Worm (Caenorhabditis elegans) whole organism, L2 larva: ENCODE data around the gene R11G1.1.
A peak's percentile ranks its signal among the peaks of the same experiment; 100 is the strongest.

Source experiments
- C34F6.9 ChIP-seq: fragments of 150-350 bp; optimal IDR thresholded peaks from 2 replicates; lab custom pipeline; 2014; ENCODE audit warnings: missing biosample characterization, missing genetic modification characterization
- F13H6.1 ChIP-seq: sonication (generic microtip); optimal IDR thresholded peaks from 2 replicates; lab custom pipeline; 2016; ENCODE audit warnings: missing genetic modification characterization, missing compliant biosample characterization
- R02D3.7 ChIP-seq: fragments of 150-350 bp; optimal IDR thresholded peaks from 2 replicates; lab custom pipeline; 2014; ENCODE audit warnings: missing biosample characterization, missing genetic modification characterization
- Y55F3AM.14 ChIP-seq: fragments of 200-800 bp; sonication (Bioruptor generic); optimal IDR thresholded peaks from 2 replicates; lab custom pipeline; 2018; ENCODE audit warnings: mild to moderate bottlenecking, missing genetic modification characterization, missing compliant biosample characterization
- ZK546.5 ChIP-seq: sonication (generic microtip); optimal IDR thresholded peaks from 2 replicates; lab custom pipeline; 2017; ENCODE audit warnings: missing biosample characterization, missing genetic modification characterization
- alr-1 ChIP-seq: fragments of 150-350 bp; optimal IDR thresholded peaks from 2 replicates; lab custom pipeline; 2014; ENCODE audit warnings: missing biosample characterization, missing genetic modification characterization
- aly-2 ChIP-seq: fragments of 150-350 bp; optimal IDR thresholded peaks from 2 replicates; lab custom pipeline; 2014; ENCODE audit warnings: missing biosample characterization, missing genetic modification characterization
- ama-1 ChIP-seq: fragments of 150-350 bp; optimal IDR thresholded peaks from 2 replicates; lab custom pipeline; 2018; ENCODE audit warnings: inconsistent platforms
- blmp-1 ChIP-seq: sonication (generic microtip); optimal IDR thresholded peaks from 2 replicates; lab custom pipeline; 2017; ENCODE audit warnings: missing genetic modification characterization, mild to moderate bottlenecking, missing compliant biosample characterization, antibody characterized with exemption, moderate library complexity; ENCODE audit not compliant: insufficient read depth
- ceh-16 ChIP-seq: fragments of 150-350 bp; optimal IDR thresholded peaks from 2 replicates; lab custom pipeline; 2014; ENCODE audit warnings: missing biosample characterization, missing genetic modification characterization
- ceh-82 ChIP-seq: fragments of 150-350 bp; optimal IDR thresholded peaks from 2 replicates; lab custom pipeline; 2014; ENCODE audit warnings: missing biosample characterization, missing genetic modification characterization
- crh-2 ChIP-seq: sonication (generic microtip); optimal IDR thresholded peaks from 2 replicates; lab custom pipeline; 2017; ENCODE audit warnings: missing biosample characterization, missing genetic modification characterization
- dmd-4 ChIP-seq: sonication (generic microtip); optimal IDR thresholded peaks from 2 replicates; lab custom pipeline; 2017; ENCODE audit warnings: missing biosample characterization, missing genetic modification characterization
- egl-27 ChIP-seq: sonication (generic microtip); optimal IDR thresholded peaks from 3 replicates; lab custom pipeline; 2017; ENCODE audit warnings: missing biosample characterization, missing genetic modification reagents, missing genetic modification characterization
- elt-1 ChIP-seq: fragments of 150-350 bp; optimal IDR thresholded peaks from 2 replicates; lab custom pipeline; 2014; ENCODE audit warnings: missing biosample characterization, missing genetic modification characterization
- elt-3 ChIP-seq: sonication (generic microtip); optimal IDR thresholded peaks from 2 replicates; lab custom pipeline; 2017; ENCODE audit warnings: missing biosample characterization, missing genetic modification characterization
- fos-1 ChIP-seq: fragments of 150-350 bp; optimal IDR thresholded peaks from 2 replicates; lab custom pipeline; 2014; ENCODE audit warnings: missing biosample characterization, missing genetic modification characterization
- gmeb-1 ChIP-seq: fragments of 150-350 bp; optimal IDR thresholded peaks from 2 replicates; lab custom pipeline; 2014; ENCODE audit warnings: missing biosample characterization, missing genetic modification characterization
- lin-11 ChIP-seq: fragments of 150-350 bp; sonication (generic microtip); optimal IDR thresholded peaks from 2 replicates; lab custom pipeline; 2014; ENCODE audit warnings: missing biosample characterization, missing genetic modification characterization, inconsistent platforms, mixed read lengths
- lin-13 ChIP-seq: fragments of 150-350 bp; optimal IDR thresholded peaks from 2 replicates; lab custom pipeline; 2014; ENCODE audit warnings: missing biosample characterization, missing genetic modification reagents, missing genetic modification characterization
- lin-39 ChIP-seq: fragments of 150-350 bp; optimal IDR thresholded peaks from 2 replicates; lab custom pipeline; 2014; ENCODE audit warnings: missing biosample characterization, missing genetic modification reagents, missing genetic modification characterization
- lsy-2 ChIP-seq, 2 experiments: fragments of 150-350 bp in 1 of 2; sonication (generic microtip) in 1 of 2; optimal IDR thresholded peaks; 2 replicates each; lab custom pipeline; 2014 to 2017; ENCODE audit warnings: missing biosample characterization in 2 of 2, missing genetic modification characterization in 2 of 2
- mab-5 ChIP-seq: fragments of 150-350 bp; optimal IDR thresholded peaks from 2 replicates; lab custom pipeline; 2014; ENCODE audit warnings: missing biosample characterization, missing genetic modification characterization
- mbf-1 ChIP-seq: sonication (generic microtip); optimal IDR thresholded peaks from 2 replicates; lab custom pipeline; 2017; ENCODE audit warnings: missing biosample characterization, missing genetic modification characterization
- mdl-1 ChIP-seq, 2 experiments: fragments of 150-350 bp in 1 of 2; sonication (generic microtip) in 1 of 2; optimal IDR thresholded peaks; 2 replicates each; lab custom pipeline; 2017; ENCODE audit warnings: missing biosample characterization in 2 of 2, missing genetic modification characterization in 2 of 2
- nhr-10 ChIP-seq: sonication (generic microtip); optimal IDR thresholded peaks from 2 replicates; lab custom pipeline; 2017; ENCODE audit warnings: missing biosample characterization, missing genetic modification characterization
- nhr-11 ChIP-seq: fragments of 150-350 bp; optimal IDR thresholded peaks from 2 replicates; lab custom pipeline; 2014; ENCODE audit warnings: missing biosample characterization, missing genetic modification characterization
- nhr-12 ChIP-seq: fragments of 150-350 bp; optimal IDR thresholded peaks from 2 replicates; lab custom pipeline; 2014; ENCODE audit warnings: missing biosample characterization, missing genetic modification characterization
- nhr-129 ChIP-seq: fragments of 150-350 bp; optimal IDR thresholded peaks from 2 replicates; lab custom pipeline; 2014; ENCODE audit warnings: missing biosample characterization, missing genetic modification characterization
- nhr-21 ChIP-seq: fragments of 150-350 bp; optimal IDR thresholded peaks from 2 replicates; lab custom pipeline; 2014; ENCODE audit warnings: missing biosample characterization, missing genetic modification characterization
- nhr-23 ChIP-seq: fragments of 150-350 bp; optimal IDR thresholded peaks from 2 replicates; lab custom pipeline; 2014; ENCODE audit warnings: missing biosample characterization, missing genetic modification reagents, missing genetic modification characterization
- nhr-25 ChIP-seq: fragments of 150-350 bp; sonication (generic microtip); optimal IDR thresholded peaks from 3 replicates; lab custom pipeline; 2014; ENCODE audit warnings: missing biosample characterization, missing genetic modification characterization
- nhr-6 ChIP-seq: fragments of 150-350 bp; optimal IDR thresholded peaks from 2 replicates; lab custom pipeline; 2014; ENCODE audit warnings: missing biosample characterization, missing genetic modification characterization
- nhr-77 ChIP-seq: fragments of 150-350 bp; optimal IDR thresholded peaks from 2 replicates; lab custom pipeline; 2014; ENCODE audit warnings: missing biosample characterization, missing genetic modification characterization
- peb-1 ChIP-seq: fragments of 150-350 bp; optimal IDR thresholded peaks from 2 replicates; lab custom pipeline; 2014; ENCODE audit warnings: missing biosample characterization, missing genetic modification characterization
- sem-4 ChIP-seq: fragments of 150-350 bp; optimal IDR thresholded peaks from 2 replicates; lab custom pipeline; 2014; ENCODE audit warnings: missing biosample characterization, missing genetic modification reagents, missing genetic modification characterization
- skn-1 ChIP-seq: sonication (generic microtip); optimal IDR thresholded peaks from 2 replicates; lab custom pipeline; 2017; ENCODE audit warnings: missing biosample characterization, missing genetic modification characterization
- sma-3 ChIP-seq: sonication (generic microtip); optimal IDR thresholded peaks from 2 replicates; lab custom pipeline; 2016; ENCODE audit warnings: missing genetic modification reagents, missing genetic modification characterization, missing compliant biosample characterization
- sma-9 ChIP-seq, 2 experiments: fragments of 150-350 bp in 1 of 2; sonication (generic microtip) in 1 of 2; optimal IDR thresholded peaks; 2 replicates each; lab custom pipeline; 2014 to 2016; ENCODE audit warnings: missing genetic modification characterization in 2 of 2, mild to moderate bottlenecking in 1 of 2, missing biosample characterization in 1 of 2, missing compliant biosample characterization in 1 of 2, missing genetic modification reagents in 1 of 2, moderate library complexity in 1 of 2
- snpc-4 ChIP-seq: fragments of 150-350 bp; optimal IDR thresholded peaks from 2 replicates; lab custom pipeline; 2014; ENCODE audit warnings: missing biosample characterization, missing genetic modification characterization
- unc-39 ChIP-seq: fragments of 150-350 bp; optimal IDR thresholded peaks from 2 replicates; lab custom pipeline; 2014; ENCODE audit warnings: missing biosample characterization, missing genetic modification characterization
- unc-55 ChIP-seq: fragments of 150-350 bp; sonication (generic microtip); optimal IDR thresholded peaks from 3 replicates; lab custom pipeline; 2014; ENCODE audit warnings: missing biosample characterization, missing genetic modification reagents, missing genetic modification characterization
- unc-62 ChIP-seq: fragments of 150-350 bp; optimal IDR thresholded peaks from 2 replicates; lab custom pipeline; 2014; ENCODE audit warnings: missing biosample characterization, missing genetic modification reagents, missing genetic modification characterization
- zag-1 ChIP-seq: fragments of 150-350 bp; optimal IDR thresholded peaks from 2 replicates; lab custom pipeline; 2014; ENCODE audit warnings: missing biosample characterization, missing genetic modification characterization
- ztf-1 ChIP-seq: fragments of 200-800 bp; sonication (Bioruptor generic); conservative IDR thresholded peaks from 2 replicates; pipeline ENCODE4 v1.3.6; 2022; ENCODE audit warnings: missing genetic modification characterization, missing compliant biosample characterization
- ztf-11 ChIP-seq: sonication (generic microtip); optimal IDR thresholded peaks from 2 replicates; lab custom pipeline; 2017; ENCODE audit warnings: missing biosample characterization, missing genetic modification characterization
- ztf-4 ChIP-seq: fragments of 150-350 bp; optimal IDR thresholded peaks from 2 replicates; lab custom pipeline; 2014; ENCODE audit warnings: missing biosample characterization, missing genetic modification characterization

The R11G1.1 gene

ce11 chrX:3644796-3645195, 14.5 kb upstream of the R11G1.1 start, which contains the start of gene tmem-24:
Gene tmem-24, minus strand, starts transcription at chrX:3644896.
- TF ChIP-seq lin-11 (tag; lab: Kevin White, UChicago) (no peak), nhr-25 (tag; lab: Kevin White, UChicago) (no peak), mbf-1 (tag; lab: Kevin White, UChicago) (no peak), skn-1 (no peak), unc-55 (GFP tag; lab: Kevin White, UChicago) (no peak), aly-2 (tag; lab: Kevin White, UChicago) (no peak), elt-3 (no peak), peb-1 (tag; lab: Kevin White, UChicago) (no peak), C34F6.9 (no peak), nhr-77 (tag; lab: Kevin White, UChicago) (no peak), ceh-82 (tag; lab: Kevin White, UChicago) (no peak)

ce11 chrX:3645924-3646323, 13.4 kb upstream of the R11G1.1 start:
- TF ChIP-seq alr-1 (tag; lab: Kevin White, UChicago) (no peak), nhr-129 (tag; lab: Kevin White, UChicago) (peak; percentile 24), nhr-25 (tag; lab: Kevin White, UChicago) (no peak), F13H6.1 (tag; lab: Kevin White, UChicago) (peak; percentile 34), gmeb-1 (no peak)

- no peak for TF ChIP-seq sem-4
- TF ChIP-seq elt-1 (tag; lab: Kevin White, UChicago) = no peak
- TF ChIP-seq R02D3.7 (tag; lab: Kevin White, UChicago) = no peak
- no peak for TF ChIP-seq nhr-11 (tag; lab: Kevin White, UChicago)
- TF ChIP-seq C34F6.9 = peak; percentile 74
- TF ChIP-seq egl-27 (tag; lab: Kevin White, UChicago) = no peak
- peak; percentile 57 for TF ChIP-seq nhr-25 (tag; lab: Kevin White, UChicago)
- TF ChIP-seq crh-2 (tag; lab: Kevin White, UChicago) = peak; percentile 60
- TF ChIP-seq nhr-12 (tag; lab: Kevin White, UChicago) = no peak
- TF ChIP-seq elt-3 = no peak
- no peak for TF ChIP-seq nhr-6
- no peak for TF ChIP-seq ama-1 (lab: Kevin White, UChicago)
- TF ChIP-seq nhr-23 = no peak
- TF ChIP-seq ceh-82 (tag; lab: Kevin White, UChicago) = no peak
- TF ChIP-seq sma-9 (GFP tag; optimal IDR thresholded peaks at IDR 0.05; lab: Kevin White, UChicago) = peak; percentile 20
- TF ChIP-seq sma-9 (tag; optimal IDR thresholded peaks at IDR 0.05; lab: Kevin White, UChicago) = no peak
- no peak for TF ChIP-seq ceh-16 (tag; lab: Kevin White, UChicago)
- no peak for TF ChIP-seq peb-1 (tag; lab: Kevin White, UChicago)
- peak; percentile 5 to 66 for TF ChIP-seq lsy-2 (tag; optimal IDR thresholded peaks at IDR 0.05; lab: Kevin White, UChicago)
- TF ChIP-seq mab-5 (tag; lab: Kevin White, UChicago) = no peak
- TF ChIP-seq ztf-4 (tag; lab: Kevin White, UChicago) = no peak
- TF ChIP-seq ztf-1 (GFP tag; lab: Robert Waterston, UW) = no peak
- no peak for TF ChIP-seq unc-62
- TF ChIP-seq unc-39 (tag; lab: Kevin White, UChicago) = no peak
- no peak for TF ChIP-seq skn-1
- peak; percentile 61 for TF ChIP-seq unc-55 (GFP tag; lab: Kevin White, UChicago)
- peak; percentile 30 for TF ChIP-seq sma-3 (GFP tag; lab: Kevin White, UChicago)
- TF ChIP-seq gmeb-1 = peak; percentile 19
- peak; percentile 64 for TF ChIP-seq nhr-129 (tag; lab: Kevin White, UChicago)
- TF ChIP-seq fos-1 = peak; percentile 17
- TF ChIP-seq nhr-21 = peak; percentile 26
- TF ChIP-seq ztf-11 (tag; lab: Kevin White, UChicago) = no peak
- TF ChIP-seq mbf-1 (tag; lab: Kevin White, UChicago) = no peak
- peak; percentile 32 for TF ChIP-seq F13H6.1 (tag; lab: Kevin White, UChicago)
- TF ChIP-seq mdl-1 (tag; optimal IDR thresholded peaks at IDR 0.05; lab: Kevin White, UChicago) = peak; percentile 37 to 88
- no peak for TF ChIP-seq ZK546.5 (tag; lab: Kevin White, UChicago)
- TF ChIP-seq lin-11 (tag; lab: Kevin White, UChicago) = peak; percentile 39
- no peak for TF ChIP-seq lin-39 (tag; lab: Kevin White, UChicago)
- no peak for TF ChIP-seq alr-1 (tag; lab: Kevin White, UChicago)
- TF ChIP-seq zag-1 (tag; lab: Kevin White, UChicago) = no peak
- TF ChIP-seq lin-13 (GFP tag; lab: Kevin White, UChicago) = peak; percentile 16
- TF ChIP-seq nhr-10 (tag; lab: Kevin White, UChicago) = no peak
- peak; percentile 34 for TF ChIP-seq blmp-1 (tag; lab: Kevin White, UChicago)
- no peak for TF ChIP-seq aly-2 (tag; lab: Kevin White, UChicago)
- TF ChIP-seq nhr-77 (tag; lab: Kevin White, UChicago) = no peak
- TF ChIP-seq Y55F3AM.14 (GFP tag; lab: Kevin White, UChicago) = no peak
- TF ChIP-seq snpc-4 = no peak
- no peak for TF ChIP-seq dmd-4
Observed at ce11 chrX:3650100-3650809, 9.0 kb upstream of the R11G1.1 start, which contains the start of the genes sax-1 and R11G1.2. Gene sax-1, minus strand, starts transcription at chrX:3650150. Gene R11G1.2, plus strand, starts transcription at chrX:3650614.
